Worm (Caenorhabditis elegans) whole organism, midembryonic: ENCODE results near the gene Y111B2A.12.

Experiments
- T22C8.4 ChIP-seq: fragments of 200-800 bp; sonication (Bioruptor generic); IDR thresholded peaks from 2 replicates; pipeline ENCODE4 v1.3.6; 2022; ENCODE audit warnings: missing genetic modification characterization, missing compliant biosample characterization
- cog-1 ChIP-seq: sonication (generic microtip); optimal IDR thresholded peaks from 2 replicates; lab custom pipeline; 2016; ENCODE audit warnings: missing genetic modification characterization, missing compliant biosample characterization
- flt-1 ChIP-seq: fragments of 200-800 bp; sonication (Bioruptor generic); IDR thresholded peaks from 2 replicates; pipeline ENCODE4 v1.3.6; 2022; ENCODE audit warnings: missing genetic modification characterization, missing compliant biosample characterization
- klf-2 ChIP-seq: fragments of 200-800 bp; sonication (Bioruptor generic); conservative IDR thresholded peaks from 2 replicates; pipeline ENCODE4 v1.3.6; 2022; ENCODE audit warnings: missing genetic modification reagents, missing genetic modification characterization, missing compliant biosample characterization
- med-1 ChIP-seq: sonication (generic microtip); optimal IDR thresholded peaks from 2 replicates; lab custom pipeline; 2017; ENCODE audit warnings: missing genetic modification characterization, mild to moderate bottlenecking, missing compliant biosample characterization, antibody characterized with exemption, missing genetic modification reagents; ENCODE audit not compliant: insufficient read depth
- ref-1 ChIP-seq: fragments of 200-800 bp; sonication (Bioruptor generic); conservative IDR thresholded peaks from 2 replicates; pipeline ENCODE4 v1.3.6; 2022; ENCODE audit warnings: missing genetic modification reagents, missing genetic modification characterization, missing compliant biosample characterization
- tab-1 ChIP-seq: fragments of 200-800 bp; sonication (Bioruptor generic); IDR thresholded peaks from 2 replicates; pipeline ENCODE4 v1.3.6; 2022; ENCODE audit warnings: missing genetic modification characterization, missing compliant biosample characterization
- ztf-23 ChIP-seq: fragments of 200-800 bp; sonication (Bioruptor generic); IDR thresholded peaks from 2 replicates; pipeline ENCODE4 v1.3.6; 2022; ENCODE audit warnings: missing genetic modification reagents, missing genetic modification characterization, missing compliant biosample characterization
- ztf-29 ChIP-seq: fragments of 200-800 bp; sonication (Bioruptor generic); IDR thresholded peaks from 2 replicates; pipeline ENCODE4 v1.3.6; 2022; ENCODE audit warnings: missing genetic modification reagents, missing genetic modification characterization, missing compliant biosample characterization

Gene Y111B2A.12

DNA sequence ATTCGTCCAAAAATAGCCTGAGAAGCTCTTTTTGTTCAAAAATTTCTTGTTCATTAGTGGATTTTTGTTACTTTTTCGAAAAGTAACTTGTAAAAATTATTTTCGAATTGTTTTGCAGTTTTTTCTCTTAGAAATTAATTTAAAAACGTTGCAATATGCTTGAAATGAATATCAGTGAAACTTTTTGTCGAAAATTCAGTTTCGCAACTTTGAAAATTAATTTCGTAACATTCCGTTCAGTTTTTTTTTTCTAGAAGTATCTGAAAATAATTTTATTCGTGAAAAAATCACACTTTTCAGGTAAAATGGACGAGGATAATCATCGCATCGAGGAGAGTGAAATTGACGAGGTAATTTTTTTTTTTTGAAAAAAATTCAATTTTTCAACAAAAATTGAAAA is at the start of gene Y111B2A.12:
Y111B2A.12 (plus strand) TSS at position 301 of the 400 bp plus-strand sequence.
- TF ChIP-seq T22C8.4 (GFP tag; lab: Robert Waterston, UW) = no peak
- TF ChIP-seq klf-2 (GFP tag; lab: Robert Waterston, UW) = no peak
- TF ChIP-seq ztf-29 (GFP tag; lab: Robert Waterston, UW) = no peak
- no peak for TF ChIP-seq tab-1 (GFP tag; lab: Robert Waterston, UW)
- no peak for TF ChIP-seq med-1
- TF ChIP-seq ref-1 = no peak
- no peak for TF ChIP-seq cog-1 (tag; lab: Kevin White, UChicago)

DNA sequence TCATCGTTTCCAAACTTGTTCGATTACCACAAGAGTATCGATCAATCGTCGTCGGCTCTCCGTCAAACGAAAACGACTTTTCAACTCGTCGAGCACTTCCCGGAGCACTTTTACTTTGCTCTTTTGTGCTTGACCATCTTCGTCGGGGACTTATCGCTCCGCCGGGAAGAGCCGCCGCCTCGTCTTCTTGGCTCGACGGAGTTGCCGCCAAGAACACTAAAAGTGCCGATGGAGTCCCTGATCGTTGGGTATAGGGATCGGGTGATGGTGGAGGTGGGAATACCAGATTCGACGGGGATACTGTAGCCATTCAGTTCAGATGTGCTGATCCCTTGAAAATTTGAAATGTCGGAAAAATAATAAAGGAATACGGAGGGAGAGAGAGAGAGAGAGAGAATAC is 46.3 kb upstream of the Y111B2A.12 start:
- TF ChIP-seq T22C8.4 (GFP tag; lab: Robert Waterston, UW) (no peak), ztf-23 (GFP tag; lab: Robert Waterston, UW) (no peak), med-1 (no peak), klf-2 (GFP tag; lab: Robert Waterston, UW) (no peak), tab-1 (GFP tag; lab: Robert Waterston, UW) (no peak), cog-1 (tag; lab: Kevin White, UChicago) (no peak), ref-1 (no peak), flt-1 (no peak), ztf-29 (GFP tag; lab: Robert Waterston, UW) (no peak)

DNA sequence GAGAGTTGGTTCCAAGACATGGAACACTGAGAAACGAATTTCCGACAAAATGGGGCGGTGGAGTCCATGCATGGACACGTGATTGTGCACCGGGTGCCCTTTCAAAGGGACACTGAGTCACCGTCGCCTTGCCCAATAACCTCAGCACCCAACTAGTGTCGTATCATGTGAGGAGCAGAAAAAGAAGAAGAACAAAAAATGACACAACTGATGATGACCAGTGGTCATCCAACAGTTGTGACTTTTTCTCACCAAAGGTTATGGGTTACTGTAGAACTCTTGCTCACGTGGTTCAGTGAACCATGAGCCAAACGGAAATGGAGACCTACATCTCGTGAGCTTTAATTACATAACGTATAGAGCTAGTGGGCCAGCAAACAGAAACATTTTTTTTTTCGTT is 43.3 kb upstream of the Y111B2A.12 start:
- TF ChIP-seq ztf-23 (GFP tag; lab: Robert Waterston, UW) = no peak
- no peak for TF ChIP-seq flt-1
- TF ChIP-seq cog-1 (tag; lab: Kevin White, UChicago) = no peak
- TF ChIP-seq klf-2 (GFP tag; lab: Robert Waterston, UW) = no peak
- no peak for TF ChIP-seq T22C8.4 (GFP tag; lab: Robert Waterston, UW)

DNA sequence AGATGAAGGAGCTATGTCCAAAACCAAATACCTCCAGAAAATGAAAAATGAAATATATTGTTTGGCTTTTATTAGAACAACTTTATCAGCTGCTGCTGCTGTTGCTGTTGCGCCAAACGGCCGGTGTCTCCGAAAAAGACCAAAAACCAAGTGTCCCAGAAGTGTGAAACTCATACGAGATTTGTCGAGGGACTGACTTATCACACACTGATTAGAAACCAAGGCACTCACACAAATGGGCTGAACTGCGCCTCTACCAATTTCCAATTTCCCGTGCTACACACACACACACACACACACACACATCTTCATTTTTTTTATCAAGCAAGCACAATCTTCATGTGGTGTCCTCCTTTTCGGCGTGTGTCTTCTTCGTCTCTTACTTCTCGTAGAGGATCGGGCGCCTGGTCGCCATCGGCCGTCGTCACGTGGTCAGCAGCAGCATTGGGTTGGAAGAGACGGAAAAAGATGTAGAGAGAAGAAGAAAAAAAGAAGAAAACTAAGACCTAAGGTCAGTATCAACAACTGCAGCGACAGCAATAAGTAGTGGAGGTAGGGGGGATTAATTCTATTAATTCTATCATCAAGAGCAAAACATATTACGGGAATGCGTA is 40.9 kb upstream of the Y111B2A.12 start:
- TF ChIP-seq ztf-29 (GFP tag; lab: Robert Waterston, UW) (no peak), cog-1 (tag; lab: Kevin White, UChicago) (no peak), T22C8.4 (GFP tag; lab: Robert Waterston, UW) (no peak), ztf-23 (GFP tag; lab: Robert Waterston, UW) (no peak), flt-1 (no peak), klf-2 (GFP tag; lab: Robert Waterston, UW) (no peak), tab-1 (GFP tag; lab: Robert Waterston, UW) (no peak)

DNA sequence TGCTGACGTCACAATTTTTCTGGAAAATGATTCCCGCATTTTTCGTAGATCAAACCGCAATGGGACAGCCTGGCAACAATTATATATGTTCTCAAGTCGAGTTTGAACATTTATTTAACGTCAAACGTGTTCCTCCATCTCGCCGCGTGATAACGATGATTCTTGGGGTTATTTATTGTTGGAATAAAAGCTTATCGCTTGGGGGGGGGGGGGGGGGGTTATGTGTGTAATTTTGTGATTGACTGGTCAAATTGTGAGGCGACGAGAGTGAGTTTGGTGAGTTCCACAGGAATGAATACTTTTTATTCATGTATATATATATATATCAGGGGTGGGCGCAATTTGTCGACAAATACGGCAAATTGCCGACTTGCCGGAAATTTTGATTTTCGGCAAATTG is 40.1 kb upstream of the Y111B2A.12 start:
- no peak for TF ChIP-seq cog-1 (tag; lab: Kevin White, UChicago)

DNA sequence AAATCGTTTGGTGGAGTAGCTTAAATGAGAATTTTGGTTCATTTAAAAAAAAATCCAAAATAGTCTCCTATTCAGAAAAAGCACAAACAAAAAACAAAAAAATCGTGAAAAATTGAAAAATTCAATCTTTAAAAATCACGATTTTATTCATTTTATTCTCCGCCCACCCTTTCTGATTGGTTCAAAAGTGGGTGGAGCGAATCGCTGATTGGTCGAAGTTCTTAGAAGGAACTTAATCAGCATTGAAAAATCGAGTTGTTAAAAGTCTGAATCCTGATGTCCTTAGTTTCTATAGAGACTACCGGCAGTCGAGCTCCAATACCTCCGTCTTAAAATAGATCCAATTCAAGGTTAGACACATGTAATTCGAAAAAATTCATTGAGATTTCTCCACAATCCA is 39.2 kb upstream of the Y111B2A.12 start:
- TF ChIP-seq T22C8.4 (GFP tag; lab: Robert Waterston, UW) (no peak), ref-1 (no peak), ztf-23 (GFP tag; lab: Robert Waterston, UW) (no peak), ztf-29 (GFP tag; lab: Robert Waterston, UW) (no peak), med-1 (no peak), tab-1 (GFP tag; lab: Robert Waterston, UW) (no peak), flt-1 (no peak)

DNA sequence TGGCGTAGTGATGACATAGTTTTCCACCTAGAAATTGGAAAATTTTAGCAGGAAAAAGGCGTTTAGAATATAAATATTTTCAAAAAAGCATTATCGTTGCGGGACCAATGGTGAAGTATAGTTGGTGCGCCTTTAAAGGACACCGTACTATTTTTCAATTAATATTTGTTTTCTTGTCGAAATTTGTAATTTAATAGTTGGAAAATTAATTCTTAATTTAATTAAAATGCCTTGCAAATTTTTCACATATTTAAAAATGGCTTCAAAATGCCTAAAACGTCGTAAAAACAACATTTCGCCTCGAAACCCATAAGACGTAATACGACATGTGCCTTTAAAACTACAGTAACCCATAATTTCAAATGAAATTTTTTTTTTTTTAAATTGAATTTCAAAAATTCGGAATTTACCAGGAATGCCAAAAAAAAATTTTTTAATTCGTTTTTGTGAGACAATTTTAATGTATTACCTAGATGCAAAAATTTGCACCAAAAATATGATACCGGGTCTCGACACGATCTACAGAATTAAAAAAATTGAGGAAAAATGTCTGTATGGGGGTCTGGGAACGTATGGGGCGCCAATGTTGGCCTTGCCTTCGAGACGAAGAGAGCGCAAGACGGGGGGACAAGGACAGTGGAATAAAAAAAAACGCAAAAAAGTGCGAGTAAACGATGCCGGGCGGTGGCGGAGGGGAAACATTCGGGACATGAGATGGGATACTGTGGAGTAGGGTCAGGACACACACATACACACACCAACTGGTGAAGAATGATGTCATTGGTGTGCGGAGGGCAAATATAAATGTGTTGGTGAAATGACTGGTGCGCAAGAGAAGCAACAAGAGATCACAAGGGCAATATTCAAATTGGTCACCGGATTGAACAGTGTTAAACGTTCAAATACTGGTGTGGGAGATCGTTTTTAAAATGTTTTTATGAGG is 33.5 kb upstream of the Y111B2A.12 start, which contains the start of gene aakg-1:
aakg-1 (minus strand) TSS at position 52 of the 943 bp plus-strand sequence.
- TF ChIP-seq ztf-23 (GFP tag; lab: Robert Waterston, UW) = no peak
- 0 out of 2 replicates have a peak, but pooled peaks have one; percentile 17 for TF ChIP-seq flt-1
- TF ChIP-seq klf-2 (GFP tag; lab: Robert Waterston, UW) = no peak

DNA sequence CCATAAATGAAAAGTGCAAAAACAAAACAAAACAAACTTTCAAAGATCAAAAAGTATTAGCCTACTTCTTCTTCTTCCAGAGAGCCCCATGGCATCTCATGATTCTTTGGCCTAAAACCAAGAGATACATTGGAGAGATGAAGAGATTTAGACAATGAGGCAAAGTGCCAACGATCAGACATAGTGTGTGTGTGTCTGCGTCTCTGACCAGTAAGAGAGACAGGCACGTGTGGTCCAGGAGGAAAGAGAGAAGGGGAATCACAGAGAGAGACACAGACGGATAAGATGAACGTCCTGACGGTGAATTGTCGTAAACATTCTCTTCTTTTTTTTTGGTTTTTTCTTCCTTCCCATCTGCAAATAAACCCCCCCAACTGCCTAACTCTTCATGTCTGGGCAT is 25.6 kb upstream of the Y111B2A.12 start:
- TF ChIP-seq ztf-23 (GFP tag; lab: Robert Waterston, UW) (no peak), cog-1 (tag; lab: Kevin White, UChicago) (peak; percentile 82), flt-1 (0 out of 2 replicates have a peak, but pooled peaks have one; percentile 41), ref-1 (peak; percentile 77)

DNA sequence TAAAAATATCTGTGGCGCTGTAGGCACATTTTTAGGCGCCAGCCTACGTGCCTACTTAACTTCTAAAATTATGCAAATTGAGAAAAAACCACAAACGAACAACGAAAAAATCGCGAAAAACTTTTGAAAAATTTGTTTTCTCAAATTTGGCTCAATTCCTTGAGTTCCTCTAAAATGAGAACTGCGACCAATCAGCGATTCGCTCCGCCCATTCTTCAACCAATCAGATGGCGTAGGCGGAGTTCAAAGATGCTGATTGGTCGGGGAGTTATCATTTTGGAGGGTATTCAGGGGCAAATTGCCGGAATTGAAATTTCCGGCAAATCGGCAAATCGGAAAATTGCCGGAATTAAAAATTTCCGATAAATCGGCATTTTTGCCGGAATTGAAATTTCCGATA is 23.2 kb upstream of the Y111B2A.12 start:
- TF ChIP-seq ztf-23 (GFP tag; lab: Robert Waterston, UW) (0 out of 2 replicates have a peak, but pooled peaks have one; percentile 6), tab-1 (GFP tag; lab: Robert Waterston, UW) (no peak), flt-1 (no peak)

DNA sequence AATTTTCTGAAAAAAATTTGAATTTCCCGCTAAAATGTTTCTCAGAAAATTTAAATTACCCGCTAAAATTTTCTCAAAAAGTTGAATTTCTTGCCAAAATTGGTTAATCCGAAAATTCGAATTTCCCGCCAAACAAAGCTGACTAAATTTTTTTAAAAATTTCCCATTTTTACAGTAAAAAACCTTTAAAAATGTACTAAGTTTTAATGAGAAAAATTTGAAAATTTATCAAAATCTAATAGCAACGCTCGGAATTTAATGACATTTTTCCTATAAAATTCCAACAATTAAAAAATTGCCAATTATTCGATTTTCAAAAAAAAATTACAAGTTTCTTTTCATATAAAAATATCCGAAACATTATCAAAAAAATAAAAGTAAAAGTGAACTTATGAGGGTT is 17.2 kb upstream of the Y111B2A.12 start:
- TF ChIP-seq med-1 = no peak
- TF ChIP-seq flt-1 = no peak
- no peak for TF ChIP-seq tab-1 (GFP tag; lab: Robert Waterston, UW)
- no peak for TF ChIP-seq ztf-29 (GFP tag; lab: Robert Waterston, UW)

DNA sequence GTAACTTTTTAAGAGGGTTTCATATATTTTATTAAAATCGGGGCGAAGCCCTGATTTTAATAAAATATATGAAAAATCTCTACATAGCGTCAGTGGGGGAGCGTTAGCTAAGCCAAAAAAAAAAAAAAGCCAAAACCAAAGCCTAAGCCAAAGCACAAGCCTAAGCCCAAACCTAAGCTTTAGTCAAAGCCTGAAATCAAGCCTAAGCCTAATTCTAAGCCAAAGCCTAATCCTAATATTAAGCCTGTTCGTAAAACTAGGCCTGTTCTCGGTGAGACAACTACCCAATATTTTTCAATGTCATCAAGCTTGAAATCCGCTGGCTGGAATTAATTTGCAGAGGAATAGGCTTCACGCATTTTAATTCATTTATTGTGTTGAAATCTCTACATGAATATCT is 13.4 kb upstream of the Y111B2A.12 start:
- TF ChIP-seq flt-1 = no peak
- no peak for TF ChIP-seq cog-1 (tag; lab: Kevin White, UChicago)
- no peak for TF ChIP-seq klf-2 (GFP tag; lab: Robert Waterston, UW)
- TF ChIP-seq T22C8.4 (GFP tag; lab: Robert Waterston, UW) = no peak
- TF ChIP-seq ztf-23 (GFP tag; lab: Robert Waterston, UW) = no peak
- no peak for TF ChIP-seq ref-1
- TF ChIP-seq ztf-29 (GFP tag; lab: Robert Waterston, UW) = no peak
- no peak for TF ChIP-seq med-1
